Fruit fly (Drosophila melanogaster) whole organism, embryonic: ENCODE results near the gene CG7906.

Source experiments
- Blimp-1 ChIP-seq: fragments of 200-800 bp; sonication (Bioruptor generic); optimal IDR thresholded peaks from 3 replicates; lab custom pipeline; 2018; ENCODE audit warnings: missing biosample characterization, missing genetic modification characterization, mild to moderate bottlenecking, moderate library complexity, missing genetic modification reagents
- CG10462 ChIP-seq: fragments of 200-800 bp; sonication (Bioruptor generic); optimal IDR thresholded peaks from 2 replicates; lab custom pipeline; 2016; ENCODE audit warnings: missing biosample characterization, missing genetic modification characterization
- CG12104 ChIP-seq: fragments of 200-800 bp; sonication (Bioruptor generic); optimal IDR thresholded peaks from 3 replicates; lab custom pipeline; 2016; ENCODE audit warnings: missing biosample characterization, missing genetic modification characterization
- CG1233 ChIP-seq: fragments of 200-800 bp; sonication (Bioruptor generic); optimal IDR thresholded peaks from 4 replicates; lab custom pipeline; 2018; ENCODE audit warnings: missing biosample characterization, mild to moderate bottlenecking, missing genetic modification characterization
- CG13296 ChIP-seq: fragments of 200-800 bp; sonication (Bioruptor generic); optimal IDR thresholded peaks from 3 replicates; lab custom pipeline; 2018; ENCODE audit warnings: missing biosample characterization, mild to moderate bottlenecking, missing genetic modification characterization
- CG17568 ChIP-seq: fragments of 200-800 bp; sonication (Bioruptor generic); optimal IDR thresholded peaks from 2 replicates; lab custom pipeline; 2018; ENCODE audit warnings: missing biosample characterization, mild to moderate bottlenecking, missing genetic modification characterization, moderate library complexity
- CG2120 ChIP-seq: fragments of 200-800 bp; sonication (Bioruptor generic); optimal IDR thresholded peaks from 3 replicates; lab custom pipeline; 2016; ENCODE audit warnings: missing biosample characterization, missing genetic modification characterization
- CG2129 ChIP-seq: fragments of 200-800 bp; sonication (Bioruptor generic); IDR thresholded peaks from 2 replicates; pipeline ENCODE4 v1.3.6; 2022; ENCODE audit warnings: missing biosample characterization, missing genetic modification characterization; ENCODE audit not compliant: partially characterized antibody
- CG2202 ChIP-seq: fragments of 200-800 bp; sonication (Bioruptor generic); optimal IDR thresholded peaks from 2 replicates; lab custom pipeline; 2018; ENCODE audit warnings: missing biosample characterization, mild to moderate bottlenecking, missing genetic modification characterization
- CG33213 ChIP-seq: fragments of 200-800 bp; sonication (Bioruptor generic); optimal IDR thresholded peaks from 3 replicates; lab custom pipeline; 2016; ENCODE audit warnings: missing biosample characterization, missing genetic modification characterization
- CG34422 ChIP-seq: fragments of 200-800 bp; sonication (Bioruptor generic); IDR thresholded peaks from 3 replicates; pipeline ENCODE4 v1.3.6; 2022; ENCODE audit warnings: missing biosample characterization, missing genetic modification characterization
- CG3995 ChIP-seq: fragments of 200-800 bp; sonication (Bioruptor generic); optimal IDR thresholded peaks from 3 replicates; lab custom pipeline; 2016; ENCODE audit warnings: missing biosample characterization, missing genetic modification characterization
- CG4360 ChIP-seq: fragments of 200-800 bp; sonication (Bioruptor generic); IDR thresholded peaks from 2 replicates; pipeline ENCODE4 v1.3.6; 2022; ENCODE audit warnings: missing biosample characterization, missing genetic modification characterization
- CG6791 ChIP-seq: fragments of 200-800 bp; sonication (Bioruptor generic); IDR thresholded peaks from 3 replicates; pipeline ENCODE4 v1.3.6; 2022; ENCODE audit warnings: missing biosample characterization, missing genetic modification characterization; ENCODE audit not compliant: partially characterized antibody
- CG8924 ChIP-seq: fragments of 200-800 bp; optimal IDR thresholded peaks from 3 replicates; lab custom pipeline; 2019; ENCODE audit warnings: missing biosample characterization, mild to moderate bottlenecking, missing genetic modification characterization, moderate library complexity
- CG9437 ChIP-seq: fragments of 200-800 bp; sonication (Bioruptor generic); optimal IDR thresholded peaks from 2 replicates; lab custom pipeline; 2018; ENCODE audit warnings: missing biosample characterization, mild to moderate bottlenecking, missing genetic modification characterization
- Doc3 ChIP-seq: fragments of 200-800 bp; sonication (Bioruptor generic); IDR thresholded peaks from 3 replicates; pipeline ENCODE4 v1.3.6; 2022; ENCODE audit warnings: missing biosample characterization, missing genetic modification characterization; ENCODE audit not compliant: partially characterized antibody
- E2f1 ChIP-seq: fragments of 200-800 bp; sonication (Bioruptor generic); IDR thresholded peaks from 2 replicates; pipeline ENCODE4 v1.3.6; 2022; ENCODE audit warnings: missing biosample characterization, missing genetic modification characterization
- Eip74EF ChIP-seq, 2 experiments: fragments of 200-800 bp in 1 of 2; fragments of >200 bp in 1 of 2; sonication (Bioruptor generic) in 1 of 2; optimal IDR thresholded peaks; 2 replicates each; lab custom pipeline; 2017 to 2019; ENCODE audit warnings: missing biosample characterization in 2 of 2, missing genetic modification characterization in 2 of 2, mild to moderate bottlenecking in 1 of 2, moderate library complexity in 1 of 2
- GATAe ChIP-seq: fragments of 200-800 bp; sonication (Bioruptor generic); conservative IDR thresholded peaks from 2 replicates; pipeline ENCODE4 v1.3.6; 2022; ENCODE audit warnings: missing biosample characterization, missing genetic modification characterization
- HLH3B ChIP-seq: fragments of 200-800 bp; sonication (Bioruptor generic); IDR thresholded peaks from 2 replicates; pipeline ENCODE4 v1.3.6; 2022; ENCODE audit warnings: missing biosample characterization, missing genetic modification characterization
- Hmx ChIP-seq: fragments of 200-800 bp; sonication (Bioruptor generic); optimal IDR thresholded peaks from 2 replicates; lab custom pipeline; 2016; ENCODE audit warnings: missing biosample characterization, missing genetic modification characterization
- Hsf ChIP-seq: fragments of 200-800 bp; sonication (Bioruptor generic); optimal IDR thresholded peaks from 3 replicates; lab custom pipeline; 2016; ENCODE audit warnings: missing biosample characterization, missing genetic modification characterization
- NC2α ChIP-seq: fragments of 200-800 bp; sonication (Bioruptor generic); optimal IDR thresholded peaks from 2 replicates; lab custom pipeline; 2016; ENCODE audit warnings: missing biosample characterization, missing genetic modification characterization
- NK7.1 ChIP-seq: fragments of 200-800 bp; sonication (Bioruptor generic); optimal IDR thresholded peaks from 3 replicates; lab custom pipeline; 2016; ENCODE audit warnings: missing biosample characterization, missing genetic modification characterization
- Oli ChIP-seq: fragments of 200-800 bp; sonication (Bioruptor generic); optimal IDR thresholded peaks from 2 replicates; lab custom pipeline; 2018; ENCODE audit warnings: missing biosample characterization, mild to moderate bottlenecking, missing genetic modification characterization, moderate library complexity
- Opbp ChIP-seq: fragments of 200-800 bp; sonication (Bioruptor generic); IDR thresholded peaks from 3 replicates; pipeline ENCODE4 v1.3.6; 2022; ENCODE audit warnings: missing biosample characterization, missing genetic modification characterization; ENCODE audit not compliant: partially characterized antibody
- Ravus ChIP-seq: fragments of 200-800 bp; sonication (Bioruptor generic); IDR thresholded peaks from 2 replicates; pipeline ENCODE4 v1.3.6; 2022; ENCODE audit warnings: missing biosample characterization, missing genetic modification characterization
- Rfx ChIP-seq: fragments of 200-800 bp; sonication (Bioruptor generic); IDR thresholded peaks from 2 replicates; pipeline ENCODE4 v1.3.6; 2022; ENCODE audit warnings: missing biosample characterization, missing genetic modification characterization
- cad ChIP-seq: fragments of >200 bp; optimal IDR thresholded peaks from 2 replicates; lab custom pipeline; 2017; ENCODE audit warnings: missing biosample characterization, missing genetic modification characterization
- cato ChIP-seq: fragments of 200-800 bp; sonication (Bioruptor generic); optimal IDR thresholded peaks from 2 replicates; lab custom pipeline; 2016; ENCODE audit warnings: missing biosample characterization, missing genetic modification characterization, borderline replicate concordance
- danr ChIP-seq: fragments of 200-800 bp; sonication (Bioruptor generic); IDR thresholded peaks from 2 replicates; pipeline ENCODE4 v1.3.6; 2022; ENCODE audit warnings: missing biosample characterization, missing genetic modification characterization
- dimm ChIP-seq: fragments of 200-800 bp; sonication (Bioruptor generic); IDR thresholded peaks from 2 replicates; pipeline ENCODE4 v1.3.6; 2022; ENCODE audit warnings: missing biosample characterization, missing genetic modification characterization
- dpn ChIP-seq, 2 experiments: fragments of 200-800 bp; sonication (Bioruptor generic); optimal IDR thresholded peaks; 3 replicates each; lab custom pipeline; 2016; ENCODE audit warnings: missing biosample characterization in 2 of 2, missing genetic modification characterization in 2 of 2
- dysf ChIP-seq: fragments of 200-800 bp; sonication (Bioruptor generic); IDR thresholded peaks from 3 replicates; pipeline ENCODE4 v1.3.6; 2022; ENCODE audit warnings: missing biosample characterization, missing genetic modification characterization
- ftz-f1 ChIP-seq: fragments of 200-800 bp; sonication (Bioruptor generic); optimal IDR thresholded peaks from 2 replicates; lab custom pipeline; 2016; ENCODE audit warnings: missing biosample characterization, missing genetic modification characterization
- grau ChIP-seq: fragments of 200-800 bp; optimal IDR thresholded peaks from 3 replicates; lab custom pipeline; 2019; ENCODE audit warnings: missing biosample characterization, mild to moderate bottlenecking, missing genetic modification characterization, moderate library complexity
- gsb-n ChIP-seq: fragments of 200-800 bp; sonication (Bioruptor generic); optimal IDR thresholded peaks from 3 replicates; lab custom pipeline; 2018; ENCODE audit warnings: missing biosample characterization, mild to moderate bottlenecking, missing genetic modification characterization
- kay ChIP-seq: fragments of 200-800 bp; sonication (Bioruptor generic); optimal IDR thresholded peaks from 2 replicates; lab custom pipeline; 2016; ENCODE audit warnings: missing biosample characterization, missing genetic modification characterization
- kni ChIP-seq: fragments of 200-800 bp; sonication (Bioruptor generic); optimal IDR thresholded peaks from 3 replicates; lab custom pipeline; 2017; ENCODE audit warnings: mild to moderate bottlenecking, missing biosample characterization, missing genetic modification reagents, missing genetic modification characterization
- pnt ChIP-seq: fragments of 200-800 bp; sonication (Bioruptor generic); optimal IDR thresholded peaks from 3 replicates; lab custom pipeline; 2016; ENCODE audit warnings: missing biosample characterization, missing genetic modification characterization
- repo ChIP-seq: fragments of 200-800 bp; sonication (Bioruptor generic); optimal IDR thresholded peaks from 2 replicates; lab custom pipeline; 2016; ENCODE audit warnings: missing biosample characterization, missing genetic modification characterization
- run ChIP-seq: fragments of 200-800 bp; sonication (Bioruptor generic); optimal IDR thresholded peaks from 3 replicates; lab custom pipeline; 2018; ENCODE audit warnings: missing biosample characterization, mild to moderate bottlenecking, missing genetic modification characterization
- sens-2 ChIP-seq: fragments of 200-800 bp; sonication (Bioruptor generic); IDR thresholded peaks from 2 replicates; pipeline ENCODE4 v1.3.6; 2022; ENCODE audit warnings: missing biosample characterization, missing genetic modification characterization
- slbo ChIP-seq: fragments of 200-800 bp; sonication (Bioruptor generic); IDR thresholded peaks from 2 replicates; pipeline ENCODE4 v1.3.6; 2022; ENCODE audit warnings: missing biosample characterization, missing genetic modification characterization
- sob ChIP-seq: fragments of 200-800 bp; sonication (Bioruptor generic); IDR thresholded peaks from 2 replicates; pipeline ENCODE4 v1.3.6; 2022; ENCODE audit warnings: missing biosample characterization, missing genetic modification characterization
- sqz ChIP-seq: fragments of 200-800 bp; sonication (Bioruptor generic); optimal IDR thresholded peaks from 3 replicates; lab custom pipeline; 2018; ENCODE audit warnings: missing biosample characterization, mild to moderate bottlenecking, missing genetic modification characterization
- tio ChIP-seq: fragments of 200-800 bp; sonication (Bioruptor generic); optimal IDR thresholded peaks from 2 replicates; lab custom pipeline; 2017; ENCODE audit warnings: missing biosample characterization, missing genetic modification characterization, inconsistent platforms
- tll ChIP-seq, 2 experiments: fragments of 200-800 bp in 1 of 2; fragments of >200 bp in 1 of 2; sonication (Bioruptor generic) in 1 of 2; optimal IDR thresholded peaks; 2 replicates each; lab custom pipeline; 2017 to 2019; ENCODE audit warnings: missing biosample characterization in 2 of 2, missing genetic modification characterization in 2 of 2, mild to moderate bottlenecking in 1 of 2, moderate library complexity in 1 of 2
- trem ChIP-seq: fragments of 200-800 bp; optimal IDR thresholded peaks from 3 replicates; lab custom pipeline; 2019; ENCODE audit warnings: missing biosample characterization, mild to moderate bottlenecking, missing genetic modification characterization, moderate library complexity
- z ChIP-seq: fragments of 200-800 bp; sonication (Bioruptor generic); IDR thresholded peaks from 3 replicates; pipeline ENCODE4 v1.3.6; 2022; ENCODE audit warnings: missing biosample characterization, missing genetic modification characterization

Gene CG7906

dm6 chr3L:14219422-14219853 lies 17.0 kb upstream of the CG7906 start:
- TF ChIP-seq Opbp: no peak
- no peak for TF ChIP-seq E2f1 (GFP tag; lab: Robert Waterston, UW)
- no peak for TF ChIP-seq Ravus (GFP tag; lab: Robert Waterston, UW)
- no peak for TF ChIP-seq CG2120 (GFP tag; lab: Kevin White, UChicago)
- peak; percentile 8 for TF ChIP-seq CG3995 (GFP tag; lab: Kevin White, UChicago)
- TF ChIP-seq sens-2 (GFP tag; lab: Robert Waterston, UW): no peak
- TF ChIP-seq CG34422 (GFP tag; lab: Robert Waterston, UW): no peak
- TF ChIP-seq Rfx (GFP tag; lab: Robert Waterston, UW): 0 out of 2 replicates have a peak, but pooled peaks have one; percentile 23
- peak; percentile 7 for TF ChIP-seq kni (GFP tag; lab: Kevin White, UChicago)
- no peak for TF ChIP-seq NK7.1 (GFP tag; lab: Kevin White, UChicago)
- TF ChIP-seq sqz (GFP tag; lab: Kevin White, UChicago): no peak
- no peak for TF ChIP-seq z
- TF ChIP-seq Hmx (GFP tag; lab: Kevin White, UChicago): no peak
- no peak for TF ChIP-seq run
- no peak for TF ChIP-seq CG9437 (GFP tag; lab: Kevin White, UChicago)
- TF ChIP-seq gsb-n: no peak
- TF ChIP-seq CG2129: no peak
- TF ChIP-seq cato (GFP tag; lab: Kevin White, UChicago): no peak
- no peak for TF ChIP-seq dimm (GFP tag; lab: Robert Waterston, UW)
- peak; percentile 12 for TF ChIP-seq trem (tag; lab: Kevin White, UChicago)
- no peak for TF ChIP-seq CG12104 (GFP tag; lab: Kevin White, UChicago)
- no peak for TF ChIP-seq sob
- TF ChIP-seq Eip74EF (GFP tag; optimal IDR thresholded peaks at IDR 0.05; lab: Kevin White, UChicago): peak in 1 of 2 experiments; percentile 4
- TF ChIP-seq CG2202 (tag; lab: Kevin White, UChicago): no peak
- no peak for TF ChIP-seq Blimp-1 (GFP tag; lab: Kevin White, UChicago)
- TF ChIP-seq kay (GFP tag; lab: Kevin White, UChicago): no peak
- no peak for TF ChIP-seq repo
- no peak for TF ChIP-seq pnt
- no peak for TF ChIP-seq ftz-f1 (GFP tag; lab: Kevin White, UChicago)
- no peak for TF ChIP-seq grau (tag; lab: Kevin White, UChicago)
- TF ChIP-seq GATAe (GFP tag; lab: Robert Waterston, UW): no peak
- TF ChIP-seq dysf (GFP tag; lab: Robert Waterston, UW): no peak
- no peak for TF ChIP-seq tio (GFP tag; lab: Kevin White, UChicago)
- TF ChIP-seq CG1233 (GFP tag; lab: Kevin White, UChicago): no peak
- peak; percentile 55; the same call in 2 of the 3 replicates for TF ChIP-seq CG6791 (GFP tag; lab: Robert Waterston, UW)
- no peak for TF ChIP-seq dpn (GFP tag; optimal IDR thresholded peaks at IDR 0.05; lab: Kevin White, UChicago)
- no peak for TF ChIP-seq cad (GFP tag; lab: Kevin White, UChicago)
- no peak for TF ChIP-seq NC2α
- TF ChIP-seq tll (GFP tag; optimal IDR thresholded peaks at IDR 0.05; lab: Kevin White, UChicago): no peak
- TF ChIP-seq HLH3B (GFP tag; lab: Robert Waterston, UW): peak; percentile 14; the same call in 1 of the 2 replicates
- TF ChIP-seq CG8924 (tag; lab: Kevin White, UChicago): no peak
- no peak for TF ChIP-seq Oli (tag; lab: Kevin White, UChicago)
- no peak for TF ChIP-seq CG33213
- peak; percentile 66 for TF ChIP-seq CG4360 (GFP tag; lab: Robert Waterston, UW)
- TF ChIP-seq slbo: no peak
- no peak for TF ChIP-seq danr
- TF ChIP-seq Hsf (GFP tag; lab: Kevin White, UChicago): no peak
- TF ChIP-seq CG10462: no peak
- peak; percentile 61; the same call in 2 of the 3 replicates for TF ChIP-seq Doc3
- no peak for TF ChIP-seq CG13296
- no peak for TF ChIP-seq CG17568 (GFP tag; lab: Kevin White, UChicago)
